Worm (Caenorhabditis elegans) whole organism, L4 larva: ENCODE measurements around the gene snet-1.

Source experiments
- ama-1 ChIP-seq: fragments of 150-350 bp; optimal IDR thresholded peaks from 2 replicates; lab custom pipeline; 2014; ENCODE audit warnings: inconsistent platforms, mixed read lengths
- ctbp-1 ChIP-seq: fragments of 200-800 bp; sonication (Bioruptor generic); IDR thresholded peaks from 2 replicates; pipeline ENCODE4 v1.3.6; 2022; ENCODE audit warnings: missing genetic modification reagents, missing genetic modification characterization, missing compliant biosample characterization
- hmg-1.1 ChIP-seq: fragments of 200-800 bp; sonication (Bioruptor generic); IDR thresholded peaks from 2 replicates; pipeline ENCODE4 v1.3.6; 2022; ENCODE audit warnings: missing genetic modification reagents, missing genetic modification characterization, missing compliant biosample characterization
- nhr-237 ChIP-seq: sonication (generic microtip); optimal IDR thresholded peaks from 2 replicates; lab custom pipeline; 2017; ENCODE audit warnings: missing biosample characterization, missing genetic modification characterization
- nhr-6 ChIP-seq: fragments of 150-350 bp; optimal IDR thresholded peaks from 2 replicates; lab custom pipeline; 2014; ENCODE audit warnings: missing biosample characterization, missing genetic modification characterization
- pqm-1 ChIP-seq: sonication (generic microtip); optimal IDR thresholded peaks from 2 replicates; lab custom pipeline; 2017; ENCODE audit warnings: missing biosample characterization, missing genetic modification characterization
- skn-1 ChIP-seq: fragments of 150-350 bp; optimal IDR thresholded peaks from 2 replicates; lab custom pipeline; 2014; ENCODE audit warnings: missing biosample characterization, missing genetic modification characterization
- unc-39 ChIP-seq: sonication (generic microtip); optimal IDR thresholded peaks from 2 replicates; lab custom pipeline; 2017; ENCODE audit warnings: missing biosample characterization, missing genetic modification characterization
- zag-1 ChIP-seq: fragments of 150-350 bp; optimal IDR thresholded peaks from 2 replicates; lab custom pipeline; 2014; ENCODE audit warnings: missing biosample characterization, missing genetic modification characterization

- TF ChIP-seq nhr-6 (tag; lab: Kevin White, UChicago) (no peak), pqm-1 (tag; lab: Kevin White, UChicago) (no peak), nhr-237 (tag; lab: Kevin White, UChicago) (no peak), skn-1 (tag; lab: Kevin White, UChicago) (no peak), ctbp-1 (no peak), hmg-1.1 (GFP tag; lab: Robert Waterston, UW) (no peak), unc-39 (tag; lab: Kevin White, UChicago) (no peak), ama-1 (lab: Kevin White, UChicago) (no peak), zag-1 (no peak)
These were observed 34.0 kb downstream of the snet-1 start for ce11 chrX:3634782-3635181.
